Worm (Caenorhabditis elegans): Measurements from ENCODE around the gene col-105.

Gene col-105

DNA sequence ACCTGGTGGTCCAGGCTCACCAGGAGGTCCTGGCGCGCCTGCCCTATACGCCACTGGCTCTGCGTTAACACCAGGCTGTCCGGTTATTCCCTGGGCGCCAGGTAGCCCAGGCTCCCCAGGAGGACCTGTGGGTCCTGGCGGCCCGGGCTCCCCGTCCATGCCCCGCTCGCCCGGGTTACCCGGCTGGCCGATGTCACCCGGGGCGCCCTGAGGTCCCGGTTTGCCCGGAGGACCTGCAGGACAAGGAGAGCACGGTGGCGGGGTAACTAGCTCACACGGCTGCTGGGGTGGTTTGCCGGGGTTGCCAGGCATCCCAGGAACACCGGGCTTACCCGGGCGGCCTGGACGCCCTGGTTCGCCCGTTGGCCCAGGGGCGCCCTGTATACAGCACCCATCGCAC, 916 bp downstream of the col-105 start:
- TF ChIP-seq fkh-10 (GFP tag; optimal IDR thresholded peaks at IDR 0.05): no peak
- TF ChIP-seq daf-12 (tag; optimal IDR thresholded peaks at IDR 0.05): no peak
- no peak for TF ChIP-seq duxl-1 (tag; optimal IDR thresholded peaks at IDR 0.05; ENCODE audit: poor library complexity)
- TF ChIP-seq aha-1 (tag): peak; percentile 4
- no peak for TF ChIP-seq lin-39 (tag; optimal IDR thresholded peaks at IDR 0.05)
- no peak for TF ChIP-seq nhr-11 (tag; optimal IDR thresholded peaks at IDR 0.05)
- TF ChIP-seq ceh-44 (GFP tag; IDR thresholded peaks at IDR 0.05): peak; percentile 52; the same call in 1 of the 2 replicates
- TF ChIP-seq ZK546.5 (tag; optimal IDR thresholded peaks at IDR 0.05): no peak
- TF ChIP-seq unc-62 (GFP tag; optimal IDR thresholded peaks at IDR 0.05 in 1 of 2): no peak
- TF ChIP-seq unc-62 (tag; optimal IDR thresholded peaks at IDR 0.05): no peak
- 0 out of 2 replicates have a peak, but pooled peaks have one; percentile 59 for TF ChIP-seq saeg-2 (GFP tag; IDR thresholded peaks at IDR 0.05)
- no peak for TF ChIP-seq zip-2 (tag; optimal IDR thresholded peaks at IDR 0.05)
- peak; percentile 92; the same call in 1 of the 2 replicates for TF ChIP-seq pha-4 (GFP tag; IDR thresholded peaks at IDR 0.05)
- TF ChIP-seq pha-4 (tag; optimal IDR thresholded peaks at IDR 0.05): no peak
- TF ChIP-seq nhr-237 (tag; optimal IDR thresholded peaks at IDR 0.05): no peak
- TF ChIP-seq F44E2.7 (GFP tag; IDR thresholded peaks at IDR 0.05): 0 out of 2 replicates have a peak, but pooled peaks have one; percentile 74
- TF ChIP-seq set-16 (GFP tag; IDR thresholded peaks at IDR 0.05): peak; percentile 99
- no peak for TF ChIP-seq hlh-11 (tag; optimal IDR thresholded peaks at IDR 0.05)
- no peak for TF ChIP-seq mdt-29 (GFP tag; IDR thresholded peaks at IDR 0.05)
- no peak for TF ChIP-seq lin-38 (GFP tag; IDR thresholded peaks at IDR 0.05)
- 0 out of 2 replicates have a peak, but pooled peaks have one; percentile 19 for TF ChIP-seq php-3 (GFP tag; IDR thresholded peaks at IDR 0.05)
- TF ChIP-seq nhr-42 (GFP tag; IDR thresholded peaks at IDR 0.05): no peak
- TF ChIP-seq nhr-10 (tag; optimal IDR thresholded peaks at IDR 0.05): no peak
- TF ChIP-seq lim-7 (GFP tag; IDR thresholded peaks at IDR 0.05): peak; percentile 41; the same call in 1 of the 2 replicates
- TF ChIP-seq unc-130 (GFP tag; optimal IDR thresholded peaks at IDR 0.05): no peak
- no peak for TF ChIP-seq attf-4 (tag; optimal IDR thresholded peaks at IDR 0.05)
- TF ChIP-seq egl-43 (GFP tag; IDR thresholded peaks at IDR 0.05): peak; percentile 28; the same call in 1 of the 2 replicates
- TF ChIP-seq Y5F2A.4 (GFP tag; optimal IDR thresholded peaks at IDR 0.05): no peak

DNA sequence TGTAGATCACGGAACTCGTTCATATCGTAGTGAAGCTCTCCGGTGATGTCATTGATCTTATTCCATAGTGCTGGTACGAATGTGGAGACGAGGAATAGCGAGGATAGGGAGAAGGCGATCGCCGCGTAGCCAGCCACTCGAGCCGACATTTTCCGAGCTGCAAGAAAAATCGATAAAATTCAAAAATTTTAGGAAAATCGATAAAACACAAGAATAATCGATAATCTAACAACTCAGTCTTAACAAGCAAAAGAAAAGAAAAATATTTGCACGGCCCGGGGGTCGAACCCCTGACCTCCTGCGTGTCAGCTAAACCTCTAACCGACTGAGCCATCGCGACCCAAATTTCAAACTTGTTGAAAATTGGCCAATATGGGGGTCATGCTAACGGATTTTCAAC, 3.9 kb downstream of the col-105 start, which contains the start of gene col-104:
TSS of gene col-104 (minus strand) at position 159 of the 400 bp plus-strand sequence.
- TF ChIP-seq hmg-1.1 (GFP tag; IDR thresholded peaks at IDR 0.05) (no peak), egl-43 (GFP tag; IDR thresholded peaks at IDR 0.05) (0 out of 2 replicates have a peak, but pooled peaks have one; percentile 12), ama-1 (optimal IDR thresholded peaks at IDR 0.05) (peak; percentile 33), ceh-28 (tag; optimal IDR thresholded peaks at IDR 0.05) (peak; percentile 87), F44E2.7 (GFP tag; IDR thresholded peaks at IDR 0.05) (0 out of 2 replicates have a peak, but pooled peaks have one; percentile 32), lin-38 (GFP tag; IDR thresholded peaks at IDR 0.05) (0 out of 2 replicates have a peak, but pooled peaks have one; percentile 18), arid-1 (GFP tag; conservative IDR thresholded peaks at IDR 0.05) (no peak), T26A8.4 (GFP tag; IDR thresholded peaks at IDR 0.05) (peak; percentile 36; the same call in 1 of the 2 replicates)

DNA sequence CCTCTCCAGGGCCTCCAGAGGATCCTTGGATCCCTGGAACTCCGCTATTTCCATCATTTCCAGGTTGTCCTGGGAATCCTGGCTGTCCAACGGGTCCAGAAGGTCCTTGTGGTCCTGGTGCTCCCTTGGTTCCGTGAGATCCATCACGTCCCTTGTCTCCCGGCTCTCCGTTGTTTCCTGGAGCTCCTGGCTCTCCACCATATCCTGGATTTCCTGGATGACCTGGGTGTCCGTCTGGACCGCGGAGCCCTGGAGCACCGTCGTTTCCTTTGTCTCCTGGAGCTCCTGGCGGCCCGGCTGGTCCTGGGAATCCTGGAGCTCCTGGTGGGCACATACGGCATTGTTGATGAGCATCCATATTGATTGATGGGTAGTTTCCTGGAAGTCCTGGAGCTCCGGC, 5.2 kb downstream of the col-105 start:
- TF ChIP-seq ama-1 (optimal IDR thresholded peaks at IDR 0.05) (peak; percentile 11), T26A8.4 (GFP tag; IDR thresholded peaks at IDR 0.05) (0 out of 2 replicates have a peak, but pooled peaks have one; percentile 38), mep-1 (tag; optimal IDR thresholded peaks at IDR 0.05) (no peak), sdz-12 (GFP tag; optimal IDR thresholded peaks at IDR 0.05) (peak; percentile 24), set-16 (GFP tag; IDR thresholded peaks at IDR 0.05) (peak; percentile 95), F44E2.7 (GFP tag; IDR thresholded peaks at IDR 0.05) (peak; percentile 50; the same call in 1 of the 2 replicates)

DNA sequence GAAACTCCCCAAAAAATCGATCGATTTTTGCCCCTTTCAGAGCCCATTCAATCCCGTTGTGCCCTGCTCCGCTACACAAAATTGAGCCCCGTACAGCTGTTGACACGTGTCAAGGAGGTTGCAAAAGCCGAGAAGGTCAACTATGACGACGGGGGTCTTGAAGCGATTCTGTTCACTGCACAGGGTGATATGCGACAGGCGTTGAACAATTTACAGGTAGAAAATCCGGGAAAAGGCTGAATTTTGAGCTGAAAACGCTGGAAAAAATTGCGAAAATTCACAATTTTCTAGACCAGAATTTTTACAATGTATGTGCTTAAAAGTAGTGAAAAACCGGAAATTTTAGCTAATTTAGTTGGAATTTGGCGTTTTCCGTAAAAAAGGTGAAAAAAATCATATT, 9.7 kb downstream of the col-105 start:
- TF ChIP-seq nhr-25 (tag; optimal IDR thresholded peaks at IDR 0.05; ENCODE audit: borderline replicate concordance, insufficient read depth) (no peak), rbr-2 (tag; optimal IDR thresholded peaks at IDR 0.05) (no peak), aha-1 (tag) (peak; percentile 91), dmd-9 (GFP tag; IDR thresholded peaks at IDR 0.05) (no peak), zag-1 (tag; optimal IDR thresholded peaks at IDR 0.05) (no peak), zip-11 (GFP tag; IDR thresholded peaks at IDR 0.05) (no peak), hif-1 (tag; optimal IDR thresholded peaks at IDR 0.05) (no peak)
